Worm (Caenorhabditis elegans) whole organism, L4 larva: ENCODE data around the gene nstp-5.

Source experiments
- F49E8.2 ChIP-seq: sonication (generic microtip); optimal IDR thresholded peaks from 2 replicates; lab custom pipeline; 2016; ENCODE audit warnings: missing compliant biosample characterization, mild to moderate bottlenecking, missing genetic modification characterization, borderline replicate concordance
- T20F7.1 ChIP-seq: fragments of 200-800 bp; sonication (Bioruptor generic); optimal IDR thresholded peaks from 2 replicates; lab custom pipeline; 2018; ENCODE audit warnings: mild to moderate bottlenecking, missing genetic modification characterization, missing compliant biosample characterization
- Y48G9A.11 ChIP-seq: fragments of 200-800 bp; sonication (Bioruptor generic); IDR thresholded peaks from 2 replicates; pipeline ENCODE4 v1.3.6; 2022; ENCODE audit warnings: missing genetic modification reagents, missing genetic modification characterization, missing compliant biosample characterization
- ZK337.2 ChIP-seq: fragments of 200-800 bp; sonication (Bioruptor generic); IDR thresholded peaks from 2 replicates; pipeline ENCODE4 v1.3.6; 2022; ENCODE audit warnings: missing genetic modification reagents, missing genetic modification characterization, missing compliant biosample characterization
- aha-1 ChIP-seq: fragments of 150-350 bp; peaks from one replicate; lab custom pipeline; 2014; ENCODE audit warnings: missing biosample characterization, missing genetic modification characterization
- ceh-44 ChIP-seq: fragments of 200-800 bp; sonication (Bioruptor generic); IDR thresholded peaks from 2 replicates; pipeline ENCODE4 v1.3.6; 2022; ENCODE audit warnings: missing genetic modification reagents, missing genetic modification characterization, missing compliant biosample characterization
- ces-1 ChIP-seq: fragments of 150-350 bp; sonication (generic microtip); optimal IDR thresholded peaks from 4 replicates; lab custom pipeline; 2014; ENCODE audit warnings: missing biosample characterization, missing genetic modification reagents, missing genetic modification characterization
- daf-16 ChIP-seq, 3 experiments: sonication (generic microtip); optimal IDR thresholded peaks; 2 replicates each; lab custom pipeline; 2016 to 2017; ENCODE audit warnings: missing genetic modification characterization in 3 of 3, missing genetic modification reagents in 3 of 3, mild to moderate bottlenecking in 2 of 3, missing compliant biosample characterization in 2 of 3, missing biosample characterization in 1 of 3, moderate library complexity in 1 of 3
- daf-8 ChIP-seq: fragments of 200-800 bp; sonication (Bioruptor generic); IDR thresholded peaks from 2 replicates; pipeline ENCODE4 v1.3.6; 2022; ENCODE audit warnings: missing genetic modification characterization, missing compliant biosample characterization
- dmd-6 ChIP-seq: fragments of 200-800 bp; sonication (Bioruptor generic); IDR thresholded peaks from 2 replicates; pipeline ENCODE4 v1.3.6; 2022; ENCODE audit warnings: missing genetic modification reagents, missing genetic modification characterization, missing compliant biosample characterization
- dmd-9 ChIP-seq: fragments of 200-800 bp; sonication (Bioruptor generic); IDR thresholded peaks from 2 replicates; pipeline ENCODE4 v1.3.6; 2022; ENCODE audit warnings: missing genetic modification reagents, missing genetic modification characterization, missing compliant biosample characterization
- dve-1 ChIP-seq: sonication (generic microtip); optimal IDR thresholded peaks from 2 replicates; lab custom pipeline; 2017; ENCODE audit warnings: antibody characterized with exemption, mild to moderate bottlenecking, missing genetic modification characterization, missing compliant biosample characterization; ENCODE audit not compliant: insufficient read depth
- fkh-10 ChIP-seq: fragments of 150-350 bp; optimal IDR thresholded peaks from 2 replicates; lab custom pipeline; 2014; ENCODE audit warnings: missing biosample characterization, missing genetic modification reagents, missing genetic modification characterization
- gei-8 ChIP-seq: fragments of 200-800 bp; sonication (Bioruptor generic); optimal IDR thresholded peaks from 2 replicates; lab custom pipeline; 2018; ENCODE audit warnings: mild to moderate bottlenecking, missing genetic modification characterization, missing compliant biosample characterization
- hif-1 ChIP-seq, 2 experiments: sonication (generic microtip); optimal IDR thresholded peaks; 2 replicates each; lab custom pipeline; 2016 to 2017; ENCODE audit warnings: missing compliant biosample characterization in 2 of 2, missing genetic modification characterization in 2 of 2, missing genetic modification reagents in 2 of 2, missing genotype in 2 of 2, mild to moderate bottlenecking in 1 of 2
- hlh-11 ChIP-seq: fragments of 200-800 bp; sonication (Bioruptor generic); optimal IDR thresholded peaks from 2 replicates; lab custom pipeline; 2018; ENCODE audit warnings: mild to moderate bottlenecking, missing genetic modification characterization, missing compliant biosample characterization
- hlh-30 ChIP-seq: sonication (generic microtip); optimal IDR thresholded peaks from 2 replicates; lab custom pipeline; 2017; ENCODE audit warnings: antibody characterized with exemption, mild to moderate bottlenecking, missing genetic modification characterization, missing compliant biosample characterization; ENCODE audit not compliant: insufficient read depth
- hmg-1.1 ChIP-seq: fragments of 200-800 bp; sonication (Bioruptor generic); IDR thresholded peaks from 2 replicates; pipeline ENCODE4 v1.3.6; 2022; ENCODE audit warnings: missing genetic modification reagents, missing genetic modification characterization, missing compliant biosample characterization
- jun-1 ChIP-seq: fragments of 150-350 bp; optimal IDR thresholded peaks from 2 replicates; lab custom pipeline; 2014; ENCODE audit warnings: missing biosample characterization, missing genetic modification reagents, missing genetic modification characterization
- lin-1 ChIP-seq: fragments of 200-800 bp; sonication (Bioruptor generic); IDR thresholded peaks from 2 replicates; pipeline ENCODE4 v1.3.6; 2022; ENCODE audit warnings: missing genetic modification reagents, missing genetic modification characterization, missing compliant biosample characterization
- lin-15B ChIP-seq: fragments of 150-350 bp; sonication (generic microtip); optimal IDR thresholded peaks from 3 replicates; lab custom pipeline; 2014; ENCODE audit warnings: missing biosample characterization, missing genetic modification characterization
- lin-38 ChIP-seq: fragments of 200-800 bp; sonication (Bioruptor generic); IDR thresholded peaks from 2 replicates; pipeline ENCODE4 v1.3.6; 2022; ENCODE audit warnings: missing genetic modification reagents, missing genetic modification characterization, missing compliant biosample characterization
- lsy-2 ChIP-seq, 2 experiments: fragments of 150-350 bp in 1 of 2; sonication (generic microtip) in 1 of 2; optimal IDR thresholded peaks; 2 replicates each; lab custom pipeline; 2014 to 2017; ENCODE audit warnings: missing biosample characterization in 2 of 2, missing genetic modification characterization in 2 of 2
- madf-9 ChIP-seq: fragments of 200-800 bp; sonication (Bioruptor generic); conservative IDR thresholded peaks from 2 replicates; pipeline ENCODE4 v1.3.6; 2022; ENCODE audit warnings: missing genetic modification reagents, missing genetic modification characterization, missing compliant biosample characterization
- mdl-1 ChIP-seq, 2 experiments: fragments of 150-350 bp in 1 of 2; sonication (generic microtip) in 1 of 2; optimal IDR thresholded peaks; 2 replicates each; lab custom pipeline; 2014 to 2017; ENCODE audit warnings: missing biosample characterization in 2 of 2, missing genetic modification characterization in 2 of 2
- mes-2 ChIP-seq: sonication (generic microtip); optimal IDR thresholded peaks from 2 replicates; lab custom pipeline; 2016; ENCODE audit warnings: missing genotype, mild to moderate bottlenecking, missing genetic modification characterization, missing compliant biosample characterization; ENCODE audit not compliant: poor library complexity, severe bottlenecking
- nhr-102 ChIP-seq: sonication (generic microtip); optimal IDR thresholded peaks from 2 replicates; lab custom pipeline; 2016; ENCODE audit warnings: mild to moderate bottlenecking, missing genetic modification characterization, moderate library complexity, missing compliant biosample characterization
- nhr-11 ChIP-seq: fragments of 150-350 bp; optimal IDR thresholded peaks from 2 replicates; lab custom pipeline; 2014; ENCODE audit warnings: missing biosample characterization, missing genetic modification characterization
- nhr-111 ChIP-seq: fragments of 200-800 bp; sonication (Bioruptor generic); optimal IDR thresholded peaks from 2 replicates; lab custom pipeline; 2018; ENCODE audit warnings: mild to moderate bottlenecking, missing genetic modification characterization, missing compliant biosample characterization
- nhr-25 ChIP-seq: sonication (generic microtip); optimal IDR thresholded peaks from 2 replicates; lab custom pipeline; 2017; ENCODE audit warnings: missing genetic modification characterization, mild to moderate bottlenecking, missing compliant biosample characterization, antibody characterized with exemption, moderate library complexity, borderline replicate concordance; ENCODE audit not compliant: insufficient read depth
- nhr-48 ChIP-seq: sonication (generic microtip); optimal IDR thresholded peaks from 2 replicates; lab custom pipeline; 2016; ENCODE audit warnings: mild to moderate bottlenecking, missing genetic modification characterization, missing compliant biosample characterization
- nhr-6 ChIP-seq: fragments of 150-350 bp; optimal IDR thresholded peaks from 2 replicates; lab custom pipeline; 2014; ENCODE audit warnings: missing biosample characterization, missing genetic modification characterization
- nhr-76 ChIP-seq: fragments of 150-350 bp; optimal IDR thresholded peaks from 2 replicates; lab custom pipeline; 2014; ENCODE audit warnings: missing biosample characterization, missing genetic modification characterization
- pha-4 ChIP-seq, 2 experiments: fragments of 150-350 bp in 1 of 2; fragments of 200-800 bp in 1 of 2; sonication (Bioruptor generic) in 1 of 2; IDR thresholded peaks in 1 of 2; optimal IDR thresholded peaks in 1 of 2; 2 replicates each; pipeline versions ENCODE4 v1.3.6 to Lab custom; 2014 to 2022; ENCODE audit warnings: missing genetic modification characterization in 2 of 2, missing genetic modification reagents in 2 of 2, missing biosample characterization in 1 of 2, missing compliant biosample characterization in 1 of 2
- rbr-2 ChIP-seq: sonication (generic microtip); optimal IDR thresholded peaks from 2 replicates; lab custom pipeline; 2016; ENCODE audit warnings: missing genotype, missing genetic modification characterization, missing compliant biosample characterization
- sdz-12 ChIP-seq: fragments of 200-800 bp; sonication (Bioruptor generic); optimal IDR thresholded peaks from 2 replicates; lab custom pipeline; 2018; ENCODE audit warnings: mild to moderate bottlenecking, missing genetic modification characterization, missing compliant biosample characterization
- set-16 ChIP-seq: fragments of 200-800 bp; sonication (Bioruptor generic); IDR thresholded peaks from 2 replicates; pipeline ENCODE4 v1.3.6; 2022; ENCODE audit warnings: missing genetic modification reagents, missing genetic modification characterization, missing compliant biosample characterization
- snpc-1.2 ChIP-seq: fragments of 200-800 bp; sonication (Bioruptor generic); IDR thresholded peaks from 2 replicates; pipeline ENCODE4 v1.3.6; 2022; ENCODE audit warnings: missing genetic modification reagents, missing genetic modification characterization, missing compliant biosample characterization
- snpc-4 ChIP-seq: fragments of 150-350 bp; optimal IDR thresholded peaks from 2 replicates; lab custom pipeline; 2014; ENCODE audit warnings: missing biosample characterization, missing genetic modification characterization
- spr-3 ChIP-seq: fragments of 200-800 bp; sonication (Bioruptor generic); optimal IDR thresholded peaks from 2 replicates; lab custom pipeline; 2018; ENCODE audit warnings: mild to moderate bottlenecking, missing genetic modification characterization, missing compliant biosample characterization
- tag-97 ChIP-seq: fragments of 200-800 bp; sonication (Bioruptor generic); IDR thresholded peaks from 2 replicates; pipeline ENCODE4 v1.3.6; 2022; ENCODE audit warnings: missing genetic modification characterization, missing compliant biosample characterization
- tra-1 ChIP-seq: fragments of 200-800 bp; sonication (Bioruptor generic); IDR thresholded peaks from 2 replicates; pipeline ENCODE4 v1.3.6; 2022; ENCODE audit warnings: missing genetic modification reagents, missing genetic modification characterization, missing compliant biosample characterization
- unc-39 ChIP-seq: sonication (generic microtip); optimal IDR thresholded peaks from 2 replicates; lab custom pipeline; 2017; ENCODE audit warnings: missing biosample characterization, missing genetic modification characterization
- vab-7 ChIP-seq: fragments of 200-800 bp; sonication (Bioruptor generic); IDR thresholded peaks from 2 replicates; pipeline ENCODE4 v1.3.6; 2022; ENCODE audit warnings: missing genetic modification reagents, missing genetic modification characterization, missing compliant biosample characterization
- zfp-3 ChIP-seq: fragments of 200-800 bp; sonication (Bioruptor generic); conservative IDR thresholded peaks from 2 replicates; pipeline ENCODE4 v1.3.6; 2022; ENCODE audit warnings: missing genetic modification reagents, missing genetic modification characterization, missing compliant biosample characterization

nstp-5 gene

DNA sequence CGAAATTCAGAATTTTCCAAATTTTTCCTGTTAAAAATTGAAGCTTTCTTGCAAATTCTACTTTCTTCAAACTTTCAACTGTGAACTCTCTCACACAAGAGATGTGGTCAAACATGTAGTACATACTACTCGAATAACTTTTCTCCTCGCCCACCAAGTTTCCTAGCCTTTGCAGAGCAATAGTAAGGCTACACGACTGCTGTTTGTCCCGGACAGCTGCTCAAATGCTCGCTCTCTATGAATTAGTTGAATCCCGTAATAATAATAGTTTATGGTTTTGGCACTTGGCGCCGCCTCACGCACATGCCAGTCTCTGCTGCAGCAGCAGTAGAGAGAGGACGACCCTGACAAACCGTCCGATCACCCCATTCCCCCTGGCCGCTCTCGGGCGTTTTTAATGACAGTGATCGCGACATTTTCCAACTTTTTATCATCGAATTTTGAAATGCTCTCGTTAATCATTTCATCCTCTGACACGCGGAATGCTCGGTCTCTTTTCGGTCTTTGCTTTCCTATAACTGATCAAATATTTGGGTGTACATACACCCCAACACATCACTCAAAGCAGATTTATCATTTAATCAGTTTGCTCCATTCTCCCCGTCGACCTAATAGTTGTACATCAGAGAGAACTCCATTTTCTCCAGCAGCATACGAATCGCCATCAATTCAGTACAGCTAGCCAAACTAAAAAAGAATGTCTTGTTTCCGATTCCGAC, 21.5 kb upstream of the nstp-5 start (continued):
- TF ChIP-seq ceh-44 (GFP tag; lab: Robert Waterston, UW) (no peak), nhr-6 (no peak), spr-3 (no peak), dmd-6 (peak; percentile 99), zfp-3 (GFP tag; lab: Robert Waterston, UW) (no peak), nhr-76 (tag; lab: Kevin White, UChicago) (no peak), nhr-48 (tag; lab: Kevin White, UChicago) (peak; percentile 70), Y48G9A.11 (GFP tag; lab: Robert Waterston, UW) (no peak), gei-8 (GFP tag; lab: Kevin White, UChicago) (no peak), F49E8.2 (tag; lab: Kevin White, UChicago) (no peak), snpc-4 (tag; lab: Kevin White, UChicago) (no peak), lin-15B (tag; lab: Kevin White, UChicago) (no peak), ces-1 (GFP tag; lab: Kevin White, UChicago) (no peak), vab-7 (GFP tag; lab: Robert Waterston, UW) (no peak), set-16 (peak; percentile 61), fkh-10 (no peak), madf-9 (GFP tag; lab: Robert Waterston, UW) (no peak), mdl-1 (tag; optimal IDR thresholded peaks at IDR 0.05; lab: Kevin White, UChicago) (peak in 1 of 2 experiments; percentile 40), daf-8 (GFP tag; lab: Robert Waterston, UW) (no peak), hlh-11 (tag; lab: Kevin White, UChicago) (peak; percentile 79), nhr-11 (tag; lab: Kevin White, UChicago) (peak; percentile 41), hif-1 (tag; optimal IDR thresholded peaks at IDR 0.05; lab: Kevin White, UChicago) (no peak), mes-2 (peak; percentile 24), nhr-111 (no peak), lin-38 (GFP tag; lab: Robert Waterston, UW) (no peak), tag-97 (no peak), snpc-1.2 (GFP tag; lab: Robert Waterston, UW) (no peak), nhr-102 (tag; lab: Kevin White, UChicago) (no peak), T20F7.1 (peak; percentile 8), daf-16 (GFP tag; optimal IDR thresholded peaks at IDR 0.05; lab: Kevin White, UChicago) (no peak), daf-16 (tag; optimal IDR thresholded peaks at IDR 0.05; lab: Kevin White, UChicago) (peak; percentile 27)

DNA sequence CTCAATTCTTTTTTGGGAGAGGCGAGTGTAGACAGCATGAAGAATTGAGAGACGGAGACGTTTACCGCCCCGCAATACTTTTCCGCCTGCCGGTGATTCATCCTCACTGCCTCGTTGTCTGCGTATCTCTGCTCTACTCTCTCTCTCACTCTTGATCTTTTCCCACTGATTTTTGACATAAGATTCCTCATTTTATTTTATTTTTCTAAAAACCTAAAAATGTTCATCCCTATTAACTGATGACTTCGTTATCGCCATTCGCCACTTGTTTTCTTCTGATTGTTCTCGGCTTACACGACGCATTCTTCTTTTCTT, 21.0 kb upstream of the nstp-5 start:
- 0 out of 2 replicates have a peak, but pooled peaks have one; percentile 46 for TF ChIP-seq madf-9 (GFP tag; lab: Robert Waterston, UW)
- peak; percentile 1 for TF ChIP-seq dve-1
- peak; percentile 4 for TF ChIP-seq rbr-2 (tag; lab: Kevin White, UChicago)
- TF ChIP-seq nhr-25, result no peak
- no peak for TF ChIP-seq dmd-9 (GFP tag; lab: Robert Waterston, UW)
- TF ChIP-seq lsy-2 (tag; optimal IDR thresholded peaks at IDR 0.05; lab: Kevin White, UChicago), result peak in 1 of 2 experiments; percentile 6
- TF ChIP-seq jun-1 (tag; lab: Kevin White, UChicago), result peak; percentile 15
- TF ChIP-seq hmg-1.1, result 0 out of 2 replicates have a peak, but pooled peaks have one; percentile 38
- peak; percentile 56 for TF ChIP-seq mes-2

DNA sequence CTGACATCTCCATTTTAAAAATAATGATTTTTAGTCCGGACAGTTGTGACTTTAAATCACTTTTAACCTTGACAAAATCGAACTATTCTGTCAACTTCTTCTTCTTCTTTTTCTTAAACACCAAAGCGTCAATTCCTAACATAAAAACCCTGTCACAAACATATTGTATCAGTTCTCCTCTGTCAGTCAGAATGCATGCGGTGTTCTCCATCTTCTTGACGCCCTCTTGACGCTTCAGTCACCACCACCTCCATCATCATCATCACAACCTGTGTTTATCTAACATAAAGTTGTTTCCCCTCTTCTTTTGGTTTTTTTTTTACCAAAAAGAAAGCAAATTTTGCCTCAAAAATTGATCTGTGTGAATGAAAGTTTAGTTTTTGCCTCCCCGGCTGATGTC, 20.0 kb upstream of the nstp-5 start:
- TF ChIP-seq sdz-12, result no peak
- TF ChIP-seq nhr-48 (tag; lab: Kevin White, UChicago), result peak; percentile 29
- TF ChIP-seq unc-39, result no peak
- peak; percentile 2 for TF ChIP-seq mes-2
- TF ChIP-seq pha-4 (GFP tag; IDR thresholded peaks at IDR 0.05; lab: Robert Waterston, UW), result peak; percentile 49; the same call in 1 of the 2 replicates
- no peak for TF ChIP-seq pha-4 (tag; optimal IDR thresholded peaks at IDR 0.05; lab: Kevin White, UChicago)
- 0 out of 2 replicates have a peak, but pooled peaks have one; percentile 34 for TF ChIP-seq lin-1 (GFP tag; lab: Robert Waterston, UW)
- TF ChIP-seq tra-1 (GFP tag; lab: Robert Waterston, UW), result peak; percentile 69; the same call in 1 of the 2 replicates
- TF ChIP-seq ces-1 (GFP tag; lab: Kevin White, UChicago), result no peak
- TF ChIP-seq hlh-11 (tag; lab: Kevin White, UChicago), result peak; percentile 6
- peak; percentile 9 for TF ChIP-seq hlh-30 (tag; lab: Kevin White, UChicago)
- TF ChIP-seq ZK337.2 (GFP tag; lab: Robert Waterston, UW), result no peak
- TF ChIP-seq dve-1, result peak; percentile 56
- peak; percentile 81 for TF ChIP-seq aha-1 (tag; lab: Kevin White, UChicago)
- TF ChIP-seq nhr-6, result peak; percentile 2
